Fruit fly (Drosophila melanogaster): ENCODE results near the gene ND-ACP.

The ND-ACP gene

DNA sequence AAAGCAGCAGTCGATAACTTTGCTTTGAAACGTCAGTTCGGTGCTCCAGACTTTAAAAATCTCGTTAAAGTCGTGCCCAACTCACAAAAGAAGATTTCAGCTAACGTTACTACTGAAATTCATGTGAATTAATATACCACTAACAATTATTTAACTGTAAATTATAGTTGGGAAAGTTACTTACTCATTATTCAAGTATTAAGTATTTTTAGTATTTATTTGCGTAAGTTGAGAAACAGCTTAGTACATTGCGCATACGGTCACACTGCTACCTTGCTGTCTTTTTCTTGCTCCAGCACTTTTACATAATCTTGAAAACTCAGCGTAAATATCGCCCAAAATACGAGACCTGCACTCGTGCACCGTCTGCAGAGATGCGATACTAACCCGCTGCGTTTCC lies at the start of gene ND-ACP:
ND-ACP (plus strand) TSS at position 226 of the 400 bp plus-strand sequence.
- TF ChIP-seq CG8478 (optimal IDR thresholded peaks at IDR 0.05) = no peak
- TF ChIP-seq CTCF (optimal IDR thresholded peaks at IDR 0.05) = no peak

DNA sequence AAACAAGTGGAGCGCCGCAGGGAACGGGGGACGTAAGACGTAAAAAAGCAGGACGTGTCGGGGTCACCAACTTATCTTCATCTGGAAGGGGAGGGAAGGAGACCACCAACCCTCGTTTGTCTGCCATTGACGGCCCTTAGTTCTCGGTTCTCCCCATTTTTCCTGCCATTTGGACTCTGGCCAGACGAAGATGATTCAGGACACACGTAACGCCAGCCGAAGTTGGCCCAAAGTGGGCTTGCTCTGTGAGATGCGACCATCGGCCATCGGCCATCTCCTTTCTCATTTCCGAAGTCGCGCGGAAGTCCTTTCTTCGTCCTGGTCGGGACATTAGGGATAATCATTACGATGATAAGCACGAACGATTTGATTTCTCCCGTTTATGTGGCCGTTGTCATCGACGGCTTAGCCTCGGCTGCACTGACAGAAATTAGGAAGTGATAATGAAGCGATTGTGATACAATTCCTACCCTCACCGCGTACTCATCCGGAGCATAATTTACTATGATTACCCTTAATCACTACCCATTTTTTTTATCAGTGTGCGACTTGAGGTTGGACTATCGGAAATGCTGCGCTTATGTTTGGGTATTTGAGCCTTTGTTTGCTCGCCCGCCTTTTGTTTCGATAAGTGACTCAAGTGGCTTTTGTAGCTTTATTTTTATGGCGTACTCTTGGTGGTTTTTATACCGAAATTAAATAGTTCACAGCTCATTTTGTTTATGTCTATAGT lies 48.7 kb upstream of the ND-ACP start:
- TF ChIP-seq CTCF (optimal IDR thresholded peaks at IDR 0.05) (no peak), CG8478 (optimal IDR thresholded peaks at IDR 0.05) (no peak)

DNA sequence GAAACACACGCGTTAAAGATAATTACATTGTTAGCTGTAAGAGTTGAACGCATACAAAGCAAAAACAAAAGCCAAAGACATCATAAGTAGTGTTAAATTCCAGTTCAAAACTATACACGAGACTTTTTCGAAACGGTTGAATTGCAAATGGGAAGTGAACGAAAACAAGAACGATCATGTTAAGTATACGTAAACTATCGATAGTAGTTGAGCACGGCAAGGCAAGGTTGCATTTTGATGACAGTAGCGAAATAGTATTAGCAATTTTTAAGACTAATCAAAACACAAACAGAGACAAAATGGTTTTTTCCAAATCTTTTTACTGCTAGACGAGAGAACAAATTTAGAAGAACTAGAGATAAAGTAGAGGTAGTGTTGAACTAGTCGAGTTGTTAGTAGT lies 34.9 kb upstream of the ND-ACP start:
- TF ChIP-seq CG8478 (optimal IDR thresholded peaks at IDR 0.05) = no peak

DNA sequence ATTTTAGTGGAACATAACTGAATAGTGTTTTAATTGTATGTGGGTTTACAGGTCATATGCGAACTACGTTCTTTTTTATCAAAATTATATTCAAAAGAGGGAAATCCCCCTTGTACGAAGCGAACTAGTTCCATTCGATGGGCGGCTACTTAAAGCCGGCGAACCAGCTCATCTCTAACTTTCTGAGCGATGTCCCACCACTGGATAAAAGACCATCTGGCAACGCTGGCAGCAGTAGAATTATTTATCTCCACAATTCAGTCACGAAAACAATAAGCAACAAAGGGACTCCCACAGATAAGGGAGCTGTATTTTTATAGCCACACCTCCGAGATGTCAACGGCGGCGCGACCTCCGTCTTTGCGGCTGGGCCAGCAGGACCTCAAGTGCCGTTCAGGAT lies 34.1 kb upstream of the ND-ACP start, which contains the start of gene Rabex-5:
Rabex-5 (plus strand) TSS at position 221 of the 400 bp plus-strand sequence.
- TF ChIP-seq CTCF (optimal IDR thresholded peaks at IDR 0.05) (peak; percentile 12 to 38), CG8478 (optimal IDR thresholded peaks at IDR 0.05) (no peak)

DNA sequence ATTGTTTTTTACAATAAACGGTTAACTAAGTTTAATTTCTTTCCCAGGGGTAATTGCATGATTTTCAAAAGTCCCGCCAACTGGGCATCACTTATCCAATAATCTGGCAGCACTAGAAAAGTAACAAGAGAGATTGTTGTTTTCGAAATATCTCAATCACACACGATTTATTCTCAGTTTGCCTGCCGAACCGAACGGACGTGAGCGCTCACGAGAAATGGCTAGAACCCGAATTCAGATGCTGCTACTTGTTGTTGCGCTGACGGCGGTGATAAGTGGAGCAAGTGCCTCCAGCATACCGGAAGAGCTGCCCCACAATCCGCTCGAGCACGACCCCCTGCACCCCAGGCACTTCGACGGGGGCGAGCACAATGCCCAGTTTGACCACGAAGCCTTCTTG lies 31.2 kb upstream of the ND-ACP start, which contains the start of gene scf:
scf (plus strand) TSS at position 164 of the 400 bp plus-strand sequence.
- TF ChIP-seq CTCF (optimal IDR thresholded peaks at IDR 0.05) (no peak), CG8478 (optimal IDR thresholded peaks at IDR 0.05) (no peak)

DNA sequence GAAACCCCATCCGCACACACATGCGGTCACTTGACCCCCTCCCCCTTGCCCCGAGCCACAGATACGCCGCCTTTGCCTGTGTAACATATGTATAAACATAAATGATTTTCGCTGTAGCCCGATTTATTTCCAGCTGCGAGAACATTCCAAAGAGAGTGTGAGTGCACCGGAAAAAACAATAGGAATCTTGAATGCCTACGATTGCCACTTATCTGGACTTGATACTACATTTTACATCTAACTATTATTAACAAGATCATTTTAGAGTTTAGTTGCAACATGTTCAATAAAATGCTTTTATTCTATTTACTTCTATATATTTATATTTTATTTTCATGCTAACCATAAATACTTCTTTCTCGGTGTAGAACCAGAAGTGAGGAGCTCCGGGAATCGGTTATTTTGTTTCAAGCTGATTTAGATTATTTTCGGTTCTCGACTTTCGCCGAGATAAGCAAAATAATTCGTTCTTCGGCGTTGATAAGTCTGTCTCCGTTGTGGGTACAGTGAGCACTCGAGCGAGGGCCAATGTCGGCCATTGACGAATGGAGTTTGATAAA lies 29.6 kb upstream of the ND-ACP start:
- no peak for TF ChIP-seq CG8478 (optimal IDR thresholded peaks at IDR 0.05)
- no peak for TF ChIP-seq CTCF (optimal IDR thresholded peaks at IDR 0.05)

DNA sequence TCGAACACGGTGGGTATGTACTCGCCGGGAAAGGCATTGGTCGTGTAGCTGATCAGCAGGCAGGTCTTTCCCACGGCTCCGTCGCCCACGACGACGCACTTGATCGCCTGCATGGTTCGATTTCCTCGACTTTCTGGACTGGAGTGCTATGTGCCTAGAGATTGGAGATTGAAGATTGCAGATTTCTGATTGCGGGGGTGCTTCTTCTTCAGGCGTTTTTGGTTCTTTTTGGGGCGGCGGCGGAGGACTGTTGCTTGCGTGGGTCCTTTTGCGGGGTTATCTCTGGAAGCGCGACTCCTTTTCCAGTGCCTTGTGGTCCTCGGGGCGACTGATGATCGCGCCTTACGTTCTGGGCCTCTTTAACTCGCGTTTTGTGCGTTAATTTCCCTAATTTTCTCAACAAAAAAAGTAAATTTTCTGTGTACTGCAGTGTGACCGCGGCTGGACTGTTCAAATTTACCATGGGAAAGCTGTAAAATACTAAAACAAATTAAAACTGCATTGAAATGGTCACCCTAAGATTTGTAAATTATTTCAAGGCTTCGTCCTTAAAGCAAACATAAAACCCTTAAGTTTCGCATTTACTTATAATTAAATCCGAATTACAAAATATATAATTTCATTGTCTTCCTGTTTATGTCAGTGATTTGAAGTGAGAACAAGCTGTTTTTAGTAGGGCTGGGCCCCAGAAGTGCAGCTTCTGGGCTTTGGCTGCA lies 27.4 kb upstream of the ND-ACP start, which contains the start of the genes Rac1 and Acat2:
Rac1 (minus strand) TSS at position 450 of the 716 bp plus-strand sequence.
Acat2 (plus strand) TSS at position 711 of the 716 bp plus-strand sequence.
- TF ChIP-seq CG8478 (optimal IDR thresholded peaks at IDR 0.05) (no peak), CTCF (optimal IDR thresholded peaks at IDR 0.05) (no peak)

DNA sequence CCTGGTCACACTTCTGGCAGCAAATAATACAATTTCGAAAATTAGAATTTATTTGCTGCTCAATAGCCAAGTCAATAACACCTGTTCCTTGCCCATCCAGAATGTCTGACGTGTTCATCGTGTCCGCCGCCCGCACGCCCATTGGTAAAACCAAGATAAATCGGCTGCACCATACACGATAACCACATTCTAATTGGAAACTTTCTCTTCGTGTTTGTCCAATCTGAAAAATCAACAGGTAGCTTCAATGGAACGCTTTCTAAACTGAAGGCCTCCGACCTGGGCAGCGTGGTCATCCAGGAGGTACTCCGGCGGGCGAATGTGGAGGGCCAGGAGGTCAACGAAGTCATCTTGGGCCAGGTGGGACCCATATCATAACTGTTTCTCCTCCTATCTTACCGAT lies 26.8 kb upstream of the ND-ACP start:
- TF ChIP-seq CG8478 (optimal IDR thresholded peaks at IDR 0.05) (no peak), CTCF (optimal IDR thresholded peaks at IDR 0.05) (no peak)

DNA sequence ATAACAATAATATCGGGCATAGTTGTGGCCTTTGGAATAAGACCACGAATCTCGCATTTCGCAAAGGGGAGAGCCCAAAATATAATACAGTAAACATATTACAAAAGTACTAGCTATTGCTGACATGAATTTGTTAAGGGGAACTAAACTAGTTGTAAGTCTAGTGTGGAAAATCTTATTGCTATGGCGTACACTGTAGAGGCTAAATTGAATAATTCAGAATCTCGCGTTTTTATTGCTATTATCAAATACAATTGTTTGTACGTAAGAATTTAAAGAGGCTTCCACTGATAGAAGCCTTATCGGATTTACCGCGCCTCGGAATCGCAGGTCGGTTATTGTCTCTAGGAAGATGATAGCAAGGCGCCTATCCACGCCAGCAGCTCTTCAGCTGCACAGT lies 24.4 kb upstream of the ND-ACP start:
- no peak for TF ChIP-seq CG8478 (optimal IDR thresholded peaks at IDR 0.05)
- no peak for TF ChIP-seq CTCF (optimal IDR thresholded peaks at IDR 0.05)

DNA sequence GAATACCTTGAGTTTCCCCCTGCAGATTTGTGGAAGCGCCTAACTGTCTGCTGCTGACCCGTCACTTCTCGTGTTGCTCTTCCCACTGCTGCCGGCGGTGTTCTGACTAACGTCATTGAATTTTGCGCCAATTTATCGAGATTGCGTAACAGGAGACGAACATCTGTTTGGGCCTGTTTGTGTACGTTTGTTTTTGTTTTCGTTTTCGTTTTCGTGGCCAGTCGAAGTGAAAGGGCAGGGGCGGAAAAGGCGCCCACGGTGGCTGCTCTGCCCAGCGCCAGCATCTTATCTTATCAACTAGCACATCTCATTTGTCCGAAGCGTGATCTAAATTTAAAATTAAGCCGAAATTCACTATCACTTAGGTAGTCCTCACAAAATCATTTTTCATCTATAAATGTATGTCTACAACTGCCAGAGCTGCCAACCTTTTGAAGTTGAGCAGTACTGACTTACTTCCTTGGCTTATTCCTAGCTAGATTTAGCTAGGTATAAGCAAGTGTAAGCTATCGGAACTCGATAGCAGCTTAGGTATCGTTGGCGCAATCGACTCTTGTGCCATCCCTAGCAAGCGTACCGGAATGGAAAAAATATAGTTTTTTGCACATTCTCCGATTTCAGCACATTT lies 22.6 kb upstream of the ND-ACP start, which contains the start of the genes Ctr9 and Nt5a:
Ctr9 (plus strand) TSS at position 220 of the 628 bp plus-strand sequence.
Nt5a (minus strand) TSS at position 414 of the 628 bp plus-strand sequence.
- no peak for TF ChIP-seq CG8478 (optimal IDR thresholded peaks at IDR 0.05)
- peak; percentile 31 to 47 for TF ChIP-seq CTCF (optimal IDR thresholded peaks at IDR 0.05)

DNA sequence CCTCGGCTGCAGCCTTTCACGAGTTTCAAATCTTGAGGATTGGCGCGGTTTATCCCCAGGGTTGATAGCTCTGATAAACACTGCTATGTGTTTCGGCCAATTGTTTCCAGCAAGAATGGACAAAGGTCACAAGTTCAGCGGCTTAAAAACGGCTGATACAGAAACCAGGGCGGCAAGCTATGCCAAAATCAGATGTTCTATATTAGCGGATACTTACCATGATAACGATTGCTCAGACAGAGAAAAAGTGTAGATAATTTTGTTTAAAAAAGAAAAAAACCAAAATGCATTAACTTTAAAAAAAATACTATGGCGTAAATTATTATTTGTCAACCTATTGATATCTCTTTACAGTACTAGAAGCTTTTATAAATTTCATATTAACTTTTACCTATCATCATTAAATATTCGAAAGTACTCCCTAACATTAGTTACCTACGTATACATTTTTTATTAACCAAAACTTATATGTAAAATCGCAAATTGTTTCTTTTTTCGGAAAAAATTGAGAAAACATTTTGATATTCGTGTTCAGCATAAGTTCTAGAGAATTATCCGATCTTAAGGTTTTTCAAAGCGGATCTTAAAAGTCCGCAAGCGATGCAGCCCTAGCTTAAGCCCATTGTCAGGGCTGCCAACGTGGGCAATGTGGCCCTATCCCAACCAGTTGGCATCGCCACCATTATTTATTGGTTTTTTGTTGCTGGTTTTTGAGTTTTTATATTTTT lies 16.5 kb upstream of the ND-ACP start, which contains the start of the genes sturkopf and Herc4:
sturkopf (minus strand) TSS at position 339 of the 728 bp plus-strand sequence.
Herc4 (plus strand) TSS at position 658 of the 728 bp plus-strand sequence.
- no peak for TF ChIP-seq CG8478 (optimal IDR thresholded peaks at IDR 0.05)
- no peak for TF ChIP-seq CTCF (optimal IDR thresholded peaks at IDR 0.05)

DNA sequence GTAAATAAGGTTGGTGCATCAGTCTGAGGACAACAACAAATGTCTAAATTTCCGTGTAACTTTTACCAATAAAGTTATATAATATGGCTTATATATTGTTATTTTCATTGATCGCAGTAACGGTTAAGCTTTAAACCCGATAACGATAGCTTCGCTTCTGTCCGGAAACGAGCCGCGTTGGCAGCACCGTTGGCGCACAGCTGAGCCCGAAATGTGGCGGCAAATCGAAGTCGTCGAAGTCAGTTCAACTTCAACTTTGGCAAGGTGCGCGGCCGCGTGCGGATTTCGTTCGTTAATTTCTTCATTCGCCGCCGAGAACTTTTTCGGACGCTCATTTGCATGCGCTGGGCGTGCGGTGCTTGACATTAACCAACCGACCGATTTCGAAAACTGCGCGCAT lies 11.5 kb upstream of the ND-ACP start, which contains the start of gene Myo61F:
Myo61F (plus strand) TSS at position 240 of the 400 bp plus-strand sequence.
- no peak for TF ChIP-seq CTCF (optimal IDR thresholded peaks at IDR 0.05)
- no peak for TF ChIP-seq CG8478 (optimal IDR thresholded peaks at IDR 0.05)

DNA sequence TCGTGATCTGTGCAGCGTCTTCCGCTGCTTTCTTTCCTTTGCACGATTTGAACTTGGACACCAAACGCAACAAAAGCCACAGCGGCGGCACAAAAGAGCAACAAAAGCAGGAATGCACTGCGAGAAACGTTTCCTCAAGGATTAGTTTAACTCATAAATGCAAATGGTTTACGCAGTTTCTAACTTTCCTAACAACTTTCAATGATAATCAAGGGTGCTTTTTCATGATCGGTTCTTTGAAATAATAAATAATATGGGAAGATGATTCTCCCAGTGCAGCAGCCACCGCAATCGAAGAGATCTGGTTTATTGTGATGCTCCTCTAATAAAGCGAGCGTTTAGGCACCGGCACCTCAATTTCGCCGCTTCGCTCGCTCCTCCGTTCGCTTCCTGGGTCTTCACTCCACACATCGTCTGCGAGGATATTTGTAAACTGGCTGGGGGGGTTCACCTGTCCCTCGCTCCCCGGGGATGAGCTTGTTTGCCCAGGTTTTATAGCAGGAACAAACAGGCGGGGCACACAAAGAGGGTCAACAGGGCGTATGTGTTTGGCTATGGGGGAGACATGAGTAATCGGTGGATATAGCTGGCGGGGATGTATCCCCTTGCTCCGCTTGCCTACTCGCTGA lies 10.5 kb upstream of the ND-ACP start:
- TF ChIP-seq CG8478 (optimal IDR thresholded peaks at IDR 0.05) (no peak), CTCF (optimal IDR thresholded peaks at IDR 0.05) (no peak)
